Fruit fly (Drosophila melanogaster) whole organism, pupa: ENCODE results near the gene Hmbs.
A peak's percentile ranks its signal among the peaks of the same experiment; 100 is the strongest.

Source experiments
- CG10348 ChIP-seq: fragments of 200-800 bp; sonication (Bioruptor generic); IDR thresholded peaks from 2 replicates; pipeline ENCODE4 v1.3.6; 2022; ENCODE audit warnings: missing biosample characterization, missing genetic modification characterization
- CG12605 ChIP-seq: fragments of 200-800 bp; sonication (Bioruptor generic); IDR thresholded peaks from 2 replicates; pipeline ENCODE4 v1.3.6; 2022; ENCODE audit warnings: missing biosample characterization, missing genetic modification characterization
- CG13204 ChIP-seq: fragments of 200-800 bp; sonication (Bioruptor generic); optimal IDR thresholded peaks from 2 replicates; lab custom pipeline; 2018; ENCODE audit warnings: missing biosample characterization, mild to moderate bottlenecking, missing genetic modification characterization, moderate library complexity
- CG14655 ChIP-seq: fragments of 200-800 bp; sonication (Bioruptor generic); optimal IDR thresholded peaks from 3 replicates; lab custom pipeline; 2017; ENCODE audit warnings: mild to moderate bottlenecking, missing biosample characterization, missing genetic modification reagents, missing genetic modification characterization
- CG15710 ChIP-seq: fragments of 200-800 bp; sonication (Bioruptor generic); optimal IDR thresholded peaks from 2 replicates; lab custom pipeline; 2018; ENCODE audit warnings: missing biosample characterization, mild to moderate bottlenecking, missing genetic modification characterization, moderate library complexity
- CG17806 ChIP-seq: fragments of 200-800 bp; sonication (Bioruptor generic); optimal IDR thresholded peaks from 2 replicates; lab custom pipeline; 2018; ENCODE audit warnings: missing biosample characterization, mild to moderate bottlenecking, missing genetic modification characterization, moderate library complexity
- CG32121 ChIP-seq: fragments of 200-800 bp; sonication (Bioruptor generic); IDR thresholded peaks from 2 replicates; pipeline ENCODE4 v1.3.6; 2022; ENCODE audit warnings: missing biosample characterization, missing genetic modification characterization
- CG34367 ChIP-seq: fragments of 200-800 bp; sonication (Bioruptor generic); optimal IDR thresholded peaks from 2 replicates; lab custom pipeline; 2018; ENCODE audit warnings: missing biosample characterization, mild to moderate bottlenecking, missing genetic modification characterization
- CG4496 ChIP-seq: fragments of 200-800 bp; sonication (Bioruptor generic); IDR thresholded peaks from 3 replicates; pipeline ENCODE4 v1.3.6; 2022; ENCODE audit warnings: missing biosample characterization, missing genetic modification characterization
- CG8159 ChIP-seq: fragments of 200-800 bp; sonication (Bioruptor generic); optimal IDR thresholded peaks from 3 replicates; lab custom pipeline; 2018; ENCODE audit warnings: missing biosample characterization, mild to moderate bottlenecking, missing genetic modification characterization, moderate library complexity
- CG8301 ChIP-seq: fragments of 200-800 bp; sonication (Bioruptor generic); optimal IDR thresholded peaks from 2 replicates; lab custom pipeline; 2018; ENCODE audit warnings: missing biosample characterization, mild to moderate bottlenecking, missing genetic modification characterization
- CG9948 ChIP-seq: fragments of 200-800 bp; sonication (Bioruptor generic); optimal IDR thresholded peaks from 2 replicates; lab custom pipeline; 2018; ENCODE audit warnings: missing biosample characterization, mild to moderate bottlenecking, missing genetic modification characterization, moderate library complexity
- D1 ChIP-seq: fragments of 200-800 bp; sonication (Bioruptor generic); optimal IDR thresholded peaks from 2 replicates; lab custom pipeline; 2018; ENCODE audit warnings: missing biosample characterization, mild to moderate bottlenecking, missing genetic modification characterization, moderate library complexity
- EcR ChIP-seq: fragments of 200-800 bp; sonication (Bioruptor generic); optimal IDR thresholded peaks from 3 replicates; lab custom pipeline; 2019; ENCODE audit warnings: missing biosample characterization, missing genetic modification characterization, mild to moderate bottlenecking, moderate library complexity, missing genetic modification reagents
- Ets98B ChIP-seq: fragments of 200-800 bp; sonication (Bioruptor generic); IDR thresholded peaks from 2 replicates; pipeline ENCODE4 v1.3.6; 2022; ENCODE audit warnings: missing biosample characterization, missing genetic modification characterization
- Pif1A ChIP-seq: fragments of 200-800 bp; sonication (Bioruptor generic); optimal IDR thresholded peaks from 3 replicates; lab custom pipeline; 2016; ENCODE audit warnings: missing biosample characterization, missing genetic modification characterization
- Pif1B ChIP-seq: fragments of 200-800 bp; sonication (Bioruptor generic); optimal IDR thresholded peaks from 3 replicates; lab custom pipeline; 2016; ENCODE audit warnings: missing biosample characterization, missing genetic modification characterization
- Snoo ChIP-seq: fragments of 200-800 bp; sonication (Bioruptor generic); optimal IDR thresholded peaks from 3 replicates; lab custom pipeline; 2017; ENCODE audit warnings: missing biosample characterization, mild to moderate bottlenecking, missing genetic modification characterization, inconsistent platforms
- fd96Ca ChIP-seq: fragments of 200-800 bp; sonication (Bioruptor generic); IDR thresholded peaks from 3 replicates; pipeline ENCODE4 v1.3.6; 2022; ENCODE audit warnings: missing biosample characterization, missing genetic modification characterization
- gl ChIP-seq: fragments of 200-800 bp; sonication (Bioruptor generic); optimal IDR thresholded peaks from 2 replicates; lab custom pipeline; 2018; ENCODE audit warnings: missing biosample characterization, mild to moderate bottlenecking, missing genetic modification characterization
- rn ChIP-seq: fragments of 200-800 bp; sonication (Bioruptor generic); IDR thresholded peaks from 2 replicates; pipeline ENCODE4 v1.3.6; 2022; ENCODE audit warnings: missing biosample characterization, missing genetic modification characterization

Hmbs gene

dm6 chr3L:1368201-1368617, 33.5 kb downstream of the Hmbs start:
- TF ChIP-seq EcR (GFP tag; lab: Kevin White, UChicago) = no peak
- TF ChIP-seq CG13204 = no peak
- TF ChIP-seq CG14655 (GFP tag; lab: Kevin White, UChicago) = no peak
- peak; percentile 25; the same call in 1 of the 2 replicates for TF ChIP-seq CG32121
- peak; percentile 45 for TF ChIP-seq Ets98B (GFP tag; lab: Robert Waterston, UW)
- peak; percentile 85 for TF ChIP-seq Snoo (tag; lab: Kevin White, UChicago)
- TF ChIP-seq Pif1A = peak; percentile 73
- peak; percentile 42 for TF ChIP-seq CG9948 (tag; lab: Kevin White, UChicago)
- peak; percentile 79 for TF ChIP-seq fd96Ca (GFP tag; lab: Robert Waterston, UW)
- no peak for TF ChIP-seq CG34367 (tag; lab: Kevin White, UChicago)
- no peak for TF ChIP-seq CG12605 (GFP tag; lab: Robert Waterston, UW)
- peak; percentile 11 for TF ChIP-seq CG8301
- TF ChIP-seq CG17806 (tag; lab: Kevin White, UChicago) = peak; percentile 20
- 0 out of 2 replicates have a peak, but pooled peaks have one; percentile 35 for TF ChIP-seq CG10348
- TF ChIP-seq Pif1B (GFP tag; lab: Kevin White, UChicago) = peak; percentile 35
- TF ChIP-seq CG4496 (GFP tag; lab: Robert Waterston, UW) = peak; percentile 69
- TF ChIP-seq rn (GFP tag; lab: Robert Waterston, UW) = peak; percentile 53; the same call in 1 of the 2 replicates
- TF ChIP-seq gl = peak; percentile 34
- TF ChIP-seq CG8159 (tag; lab: Kevin White, UChicago) = peak; percentile 38
- peak; percentile 53 for TF ChIP-seq CG15710 (tag; lab: Kevin White, UChicago)

DNA sequence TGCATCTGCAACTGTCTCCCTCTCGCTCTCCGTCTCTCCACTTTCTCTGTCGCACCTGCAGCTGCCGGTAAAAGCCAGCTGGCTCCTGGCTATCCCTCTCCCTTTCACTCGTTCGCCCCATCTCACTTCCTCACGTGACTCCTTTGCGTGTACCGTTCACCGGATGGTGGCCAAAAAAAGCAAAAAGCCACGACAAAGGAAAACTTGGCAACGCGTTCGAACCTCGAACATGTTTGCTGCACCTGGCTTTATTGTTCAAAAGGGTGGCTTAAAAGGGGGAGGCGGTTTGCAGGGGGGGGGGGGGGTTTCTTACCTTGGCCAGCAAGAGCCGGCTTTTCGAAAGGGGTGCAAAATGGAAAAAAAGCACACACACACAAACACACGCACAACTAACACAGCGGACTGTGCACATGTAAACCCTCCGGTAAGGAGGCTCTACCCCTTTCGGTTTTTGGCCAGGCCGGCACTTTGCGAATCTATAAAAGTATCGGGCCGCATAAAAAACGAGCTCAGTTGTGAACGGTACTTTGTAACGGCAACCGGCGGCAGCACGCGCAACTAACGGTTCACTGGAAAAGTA, 35.5 kb downstream of the Hmbs start, which contains the start of gene ru:
Gene ru, plus strand, starts transcription at position 530 of the 580 bp plus-strand sequence.
- TF ChIP-seq CG4496 (GFP tag; lab: Robert Waterston, UW) = peak; percentile 24; the same call in 1 of the 3 replicates
- no peak for TF ChIP-seq D1 (tag; lab: Kevin White, UChicago)
- TF ChIP-seq CG13204 = peak; percentile 34

dm6 chr3L:1370939-1371338, 36.2 kb downstream of the Hmbs start:
- TF ChIP-seq CG10348 (no peak), EcR (GFP tag; lab: Kevin White, UChicago) (no peak), fd96Ca (GFP tag; lab: Robert Waterston, UW) (peak; percentile 72; the same call in 2 of the 3 replicates), Pif1B (GFP tag; lab: Kevin White, UChicago) (no peak), CG4496 (GFP tag; lab: Robert Waterston, UW) (0 out of 3 replicates have a peak, but pooled peaks have one; percentile 28), Snoo (tag; lab: Kevin White, UChicago) (no peak), CG15710 (tag; lab: Kevin White, UChicago) (peak; percentile 20), D1 (tag; lab: Kevin White, UChicago) (no peak), rn (GFP tag; lab: Robert Waterston, UW) (no peak), CG12605 (GFP tag; lab: Robert Waterston, UW) (peak; percentile 46; the same call in 1 of the 2 replicates), CG8301 (peak; percentile 9), CG17806 (tag; lab: Kevin White, UChicago) (peak; percentile 14), CG9948 (tag; lab: Kevin White, UChicago) (no peak), CG8159 (tag; lab: Kevin White, UChicago) (peak; percentile 25), CG34367 (tag; lab: Kevin White, UChicago) (no peak), Pif1A (peak; percentile 36), CG13204 (no peak), Ets98B (GFP tag; lab: Robert Waterston, UW) (peak; percentile 69), CG32121 (peak; percentile 83), CG14655 (GFP tag; lab: Kevin White, UChicago) (peak; percentile 6), gl (no peak)

dm6 chr3L:1374438-1375133, 39.9 kb downstream of the Hmbs start:
- peak; percentile 45 for TF ChIP-seq Snoo (tag; lab: Kevin White, UChicago)
- TF ChIP-seq CG9948 (tag; lab: Kevin White, UChicago) = peak; percentile 35
- TF ChIP-seq CG12605 (GFP tag; lab: Robert Waterston, UW) = peak; percentile 16; the same call in 1 of the 2 replicates
- no peak for TF ChIP-seq gl
- peak; percentile 34 for TF ChIP-seq CG8159 (tag; lab: Kevin White, UChicago)
- no peak for TF ChIP-seq CG13204
- 0 out of 2 replicates have a peak, but pooled peaks have one; percentile 44 for TF ChIP-seq rn (GFP tag; lab: Robert Waterston, UW)
- peak; percentile 34 for TF ChIP-seq CG14655 (GFP tag; lab: Kevin White, UChicago)
- TF ChIP-seq CG15710 (tag; lab: Kevin White, UChicago) = peak; percentile 49
- peak; percentile 47 for TF ChIP-seq CG34367 (tag; lab: Kevin White, UChicago)
- peak; percentile 85 for TF ChIP-seq CG4496 (GFP tag; lab: Robert Waterston, UW)
- peak; percentile 54; the same call in 1 of the 2 replicates for TF ChIP-seq CG10348
- TF ChIP-seq CG8301 = peak; percentile 44
- TF ChIP-seq CG17806 (tag; lab: Kevin White, UChicago) = no peak
- TF ChIP-seq CG32121 = peak; percentile 86
- TF ChIP-seq fd96Ca (GFP tag; lab: Robert Waterston, UW) = peak; percentile 77
- no peak for TF ChIP-seq D1 (tag; lab: Kevin White, UChicago)
- TF ChIP-seq Pif1A = peak; percentile 55
- peak; percentile 65 for TF ChIP-seq Ets98B (GFP tag; lab: Robert Waterston, UW)
- TF ChIP-seq EcR (GFP tag; lab: Kevin White, UChicago) = no peak
- TF ChIP-seq Pif1B (GFP tag; lab: Kevin White, UChicago) = no peak
